Fruit fly (Drosophila melanogaster): ENCODE results near the gene jp.

dm6 chr2L:9615983-9616519 lies 49.5 kb upstream of the jp start, which contains the start of gene GlcAT-S:
- TF ChIP-seq CG14711 (tag; optimal IDR thresholded peaks at IDR 0.05): no peak
- no peak for TF ChIP-seq kay (GFP tag; ENCODE audit: borderline replicate concordance)
- TF ChIP-seq ovo (GFP tag; optimal IDR thresholded peaks at IDR 0.05): no peak
- no peak for TF ChIP-seq CG12768 (GFP tag; optimal IDR thresholded peaks at IDR 0.05)
- no peak for TF ChIP-seq Mnt (GFP tag; optimal IDR thresholded peaks at IDR 0.05)
- TF ChIP-seq CG1620 (GFP tag; optimal IDR thresholded peaks at IDR 0.05): no peak
- TF ChIP-seq pad (GFP tag; optimal IDR thresholded peaks at IDR 0.05): no peak
- no peak for TF ChIP-seq Crg-1 (GFP tag; optimal IDR thresholded peaks at IDR 0.05)
- no peak for TF ChIP-seq CG5204 (GFP tag; optimal IDR thresholded peaks at IDR 0.05)
- TF ChIP-seq CG7101 (tag; optimal IDR thresholded peaks at IDR 0.05): no peak
- no peak for TF ChIP-seq bab1 (GFP tag; optimal IDR thresholded peaks at IDR 0.05)
- peak; percentile 31 for TF ChIP-seq cic (GFP tag; optimal IDR thresholded peaks at IDR 0.05)
